Fruit fly (Drosophila melanogaster): Measurements from ENCODE around the gene Scsalpha1.

Gene Scsalpha1

dm6 chr3L:3785002-3785661 is 28.9 kb upstream of the Scsalpha1 start (continued):
- TF ChIP-seq CG10543 (GFP tag; optimal IDR thresholded peaks at IDR 0.05) (peak; percentile 31), CG15479 (GFP tag; optimal IDR thresholded peaks at IDR 0.05) (peak; percentile 58), CTCF (GFP tag; optimal IDR thresholded peaks at IDR 0.05) (peak; percentile 31), NK7.1 (GFP tag; optimal IDR thresholded peaks at IDR 0.05) (peak; percentile 78), Chrac-16 (GFP tag; optimal IDR thresholded peaks at IDR 0.05) (peak; percentile 96), Sry-β (GFP tag; optimal IDR thresholded peaks at IDR 0.05) (no peak), Sry-δ (GFP tag; optimal IDR thresholded peaks at IDR 0.05) (peak; percentile 57), Abd-B (GFP tag; optimal IDR thresholded peaks at IDR 0.05) (peak; percentile 92), Ptx1 (GFP tag; IDR thresholded peaks at IDR 0.05) (peak; percentile 98), CG12744 (GFP tag; optimal IDR thresholded peaks at IDR 0.05) (peak; percentile 83), Hr78 (GFP tag; optimal IDR thresholded peaks at IDR 0.05) (peak in 1 of 2 experiments; percentile 64), Optix (GFP tag; IDR thresholded peaks at IDR 0.05) (peak; percentile 98), CG12071 (GFP tag; optimal IDR thresholded peaks at IDR 0.05) (peak; percentile 73), CG8944 (GFP tag; optimal IDR thresholded peaks at IDR 0.05) (peak; percentile 95), sima (GFP tag; optimal IDR thresholded peaks at IDR 0.05) (peak; percentile 61), CG8089 (GFP tag; optimal IDR thresholded peaks at IDR 0.05) (peak; percentile 96), gcm (GFP tag; optimal IDR thresholded peaks at IDR 0.05) (peak; percentile 90), Atf-2 (GFP tag; optimal IDR thresholded peaks at IDR 0.05) (peak; percentile 96), jigr1 (GFP tag; IDR thresholded peaks at IDR 0.05) (peak; percentile 96), zen2 (GFP tag; IDR thresholded peaks at IDR 0.05; ENCODE audit: partially characterized antibody) (no peak), so (GFP tag; IDR thresholded peaks at IDR 0.05) (peak; percentile 96), C15 (GFP tag; IDR thresholded peaks at IDR 0.05) (peak; percentile 89), CG8388 (GFP tag; optimal IDR thresholded peaks at IDR 0.05) (peak; percentile 91), stc (GFP tag; IDR thresholded peaks at IDR 0.05) (peak; percentile 97), Dfd (GFP tag; optimal IDR thresholded peaks at IDR 0.05) (no peak), Oli (tag; optimal IDR thresholded peaks at IDR 0.05) (peak; percentile 97), B-H2 (GFP tag; optimal IDR thresholded peaks at IDR 0.05) (no peak), CG10147 (GFP tag; optimal IDR thresholded peaks at IDR 0.05) (peak; percentile 40), esg (GFP tag; conservative IDR thresholded peaks at IDR 0.05) (peak; percentile 95), Mrtf (GFP tag; IDR thresholded peaks at IDR 0.05) (peak; percentile 94), btn (GFP tag; optimal IDR thresholded peaks at IDR 0.05) (peak; percentile 91), Atf6 (GFP tag; IDR thresholded peaks at IDR 0.05) (peak; percentile 92), CG17802 (tag; optimal IDR thresholded peaks at IDR 0.05) (peak; percentile 56), Nf-YC (tag; optimal IDR thresholded peaks at IDR 0.05) (no peak), CG4404 (GFP tag; IDR thresholded peaks at IDR 0.05) (peak; percentile 96), jing (GFP tag; optimal IDR thresholded peaks at IDR 0.05) (peak; percentile 97), CG30431 (GFP tag; optimal IDR thresholded peaks at IDR 0.05) (peak; percentile 97), CG16813 (GFP tag; IDR thresholded peaks at IDR 0.05; ENCODE audit: partially characterized antibody) (peak; percentile 38; the same call in 1 of the 3 replicates), h (optimal IDR thresholded peaks at IDR 0.05) (no peak), CG1024 (GFP tag; IDR thresholded peaks at IDR 0.05) (peak; percentile 88), NfI (GFP tag; optimal IDR thresholded peaks at IDR 0.05) (peak; percentile 92), CG17829 (tag; optimal IDR thresholded peaks at IDR 0.05) (peak; percentile 85), CG3065 (GFP tag; optimal IDR thresholded peaks at IDR 0.05) (peak; percentile 94), CG32772 (GFP tag; IDR thresholded peaks at IDR 0.05) (peak; percentile 97), dati (GFP tag; IDR thresholded peaks at IDR 0.05) (peak; percentile 93), ATbp (GFP tag; optimal IDR thresholded peaks at IDR 0.05) (peak; percentile 96), Meics (GFP tag; optimal IDR thresholded peaks at IDR 0.05) (peak; percentile 81), CG10979 (tag; optimal IDR thresholded peaks at IDR 0.05) (peak; percentile 87), CG17328 (GFP tag; IDR thresholded peaks at IDR 0.05) (peak; percentile 97), CG17361 (GFP tag; IDR thresholded peaks at IDR 0.05) (peak; percentile 86), CG31365 (tag; optimal IDR thresholded peaks at IDR 0.05) (peak; percentile 73)

Measured in whole organism, embryonic.